Worm (Caenorhabditis elegans): Measurements from ENCODE around the gene srt-67.

DNA sequence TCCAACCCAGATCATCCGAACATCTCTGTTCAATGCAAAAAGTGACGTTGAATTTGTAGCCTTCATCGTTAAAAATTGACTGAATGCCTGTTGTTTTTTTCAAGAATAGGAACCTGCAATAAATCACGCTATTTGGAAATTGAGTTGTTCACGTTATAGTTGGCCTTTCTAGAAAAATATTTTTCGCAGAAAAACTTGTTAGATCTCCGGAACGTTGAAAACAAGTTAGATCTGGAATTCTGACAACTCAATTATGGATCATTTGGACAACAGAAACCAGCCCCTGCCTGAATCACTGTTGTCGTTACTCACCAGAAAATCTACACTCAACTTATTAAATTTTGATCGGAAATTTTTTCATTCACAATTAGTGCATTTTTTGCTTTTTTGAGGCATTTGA, at the start of gene srt-67:
- no peak for TF ChIP-seq mec-3 (tag; optimal IDR thresholded peaks at IDR 0.05; ENCODE audit: borderline replicate concordance)
- TF ChIP-seq nhr-11 (tag; optimal IDR thresholded peaks at IDR 0.05), result no peak
- TF ChIP-seq ceh-14 (tag; optimal IDR thresholded peaks at IDR 0.05), result no peak
- TF ChIP-seq ceh-45 (GFP tag; IDR thresholded peaks at IDR 0.05), result no peak
- TF ChIP-seq ceh-9 (tag; optimal IDR thresholded peaks at IDR 0.05), result no peak
- TF ChIP-seq pat-9 (tag; optimal IDR thresholded peaks at IDR 0.05), result no peak
- no peak for TF ChIP-seq fkh-10 (GFP tag; optimal IDR thresholded peaks at IDR 0.05)
- TF ChIP-seq ama-1 (optimal IDR thresholded peaks at IDR 0.05), result no peak
- no peak for TF ChIP-seq eyg-1 (tag; optimal IDR thresholded peaks at IDR 0.05)
- no peak for TF ChIP-seq ceh-6 (GFP tag; optimal IDR thresholded peaks at IDR 0.05)

Data from whole organism, late embryonic.